Worm (Caenorhabditis elegans): ENCODE measurements around the gene F54D5.7.

ce11 chrII:11510373-11510772, 36.9 kb upstream of the F54D5.7 start, which contains the start of gene npr-41:
- TF ChIP-seq tbx-2 (tag; optimal IDR thresholded peaks at IDR 0.05) = no peak
- no peak for TF ChIP-seq ztf-11 (tag; optimal IDR thresholded peaks at IDR 0.05)
- TF ChIP-seq nhr-237 (tag; optimal IDR thresholded peaks at IDR 0.05) = no peak

Measured in whole organism, L3 larva.